Fruit fly (Drosophila melanogaster) whole organism: ENCODE measurements around the gene Bx42.

Experiments used
- CG8478 ChIP-seq: fragments of >200 bp; optimal IDR thresholded peaks from 2 replicates; lab custom pipeline; 2018; ENCODE audit warnings: inconsistent platforms
- Dll ChIP-seq: fragments of >200 bp; optimal IDR thresholded peaks from 2 replicates; lab custom pipeline; 2017
- EcR ChIP-seq, 2 experiments: fragments of >200 bp; optimal IDR thresholded peaks; 2 replicates each; lab custom pipeline; 2017; ENCODE audit warnings: missing biosample characterization in 2 of 2, missing genetic modification characterization in 2 of 2, missing genetic modification reagents in 2 of 2
- pan ChIP-seq: fragments of >200 bp; optimal IDR thresholded peaks from 2 replicates; lab custom pipeline; 2017
- psq ChIP-seq: fragments of >200 bp; optimal IDR thresholded peaks from 2 replicates; lab custom pipeline; 2017
- usp ChIP-seq: fragments of >200 bp; optimal IDR thresholded peaks from 2 replicates; lab custom pipeline; 2017; ENCODE audit warnings: missing biosample characterization, missing genetic modification characterization, mixed read lengths

Gene Bx42

DNA sequence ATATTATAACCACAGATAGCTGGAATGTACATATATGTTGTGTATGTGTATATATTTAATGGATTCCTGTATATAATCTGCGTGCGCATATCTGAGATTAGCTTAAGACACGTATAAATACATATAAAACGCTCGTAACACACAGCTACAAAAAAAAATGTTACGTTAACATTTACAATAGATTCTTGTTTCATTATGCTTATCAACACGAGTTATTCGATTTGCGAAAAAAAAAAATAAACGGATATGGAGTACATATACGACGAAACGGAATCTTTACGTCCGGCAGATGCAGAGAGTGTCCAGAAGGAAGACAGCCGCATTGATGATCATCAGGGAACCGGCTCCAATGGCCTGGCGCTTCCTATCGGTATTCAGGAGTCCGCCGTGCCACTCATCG lies 35.1 kb downstream of the Bx42 start, which contains the start of gene CG10970:
TSS of gene CG10970 (minus strand) at position 101 of the 400 bp plus-strand sequence.
- TF ChIP-seq Dll (lab: Kevin White, UChicago), result no peak
- no peak for TF ChIP-seq CG8478 (lab: Kevin White, UChicago)
- TF ChIP-seq EcR (GFP tag; optimal IDR thresholded peaks at IDR 0.05; lab: Kevin White, UChicago), result no peak
- TF ChIP-seq psq, result no peak
- TF ChIP-seq pan, result no peak
- no peak for TF ChIP-seq usp (GFP tag; lab: Kevin White, UChicago)

DNA sequence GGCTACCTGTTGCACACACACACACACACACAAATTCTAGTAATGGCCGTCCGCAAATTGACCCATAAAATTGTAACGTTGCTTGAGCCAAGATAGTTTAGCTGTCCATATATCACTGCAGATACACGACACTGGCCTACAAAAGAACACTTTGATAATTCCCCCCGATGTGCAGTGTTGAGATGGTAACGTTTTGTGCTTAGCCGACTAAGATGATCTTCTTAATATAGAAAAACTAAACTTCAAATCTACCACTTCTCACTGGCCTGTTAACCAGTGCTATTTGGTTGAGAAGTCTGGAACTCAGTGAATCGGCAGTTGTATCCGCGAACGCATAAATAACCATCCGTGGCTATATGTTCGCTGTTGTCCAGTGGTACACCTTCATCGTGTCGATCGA lies 37.6 kb downstream of the Bx42 start:
- TF ChIP-seq CG8478 (lab: Kevin White, UChicago) (no peak), psq (no peak), EcR (GFP tag; optimal IDR thresholded peaks at IDR 0.05; lab: Kevin White, UChicago) (no peak), usp (GFP tag; lab: Kevin White, UChicago) (no peak), pan (no peak), Dll (lab: Kevin White, UChicago) (no peak)

DNA sequence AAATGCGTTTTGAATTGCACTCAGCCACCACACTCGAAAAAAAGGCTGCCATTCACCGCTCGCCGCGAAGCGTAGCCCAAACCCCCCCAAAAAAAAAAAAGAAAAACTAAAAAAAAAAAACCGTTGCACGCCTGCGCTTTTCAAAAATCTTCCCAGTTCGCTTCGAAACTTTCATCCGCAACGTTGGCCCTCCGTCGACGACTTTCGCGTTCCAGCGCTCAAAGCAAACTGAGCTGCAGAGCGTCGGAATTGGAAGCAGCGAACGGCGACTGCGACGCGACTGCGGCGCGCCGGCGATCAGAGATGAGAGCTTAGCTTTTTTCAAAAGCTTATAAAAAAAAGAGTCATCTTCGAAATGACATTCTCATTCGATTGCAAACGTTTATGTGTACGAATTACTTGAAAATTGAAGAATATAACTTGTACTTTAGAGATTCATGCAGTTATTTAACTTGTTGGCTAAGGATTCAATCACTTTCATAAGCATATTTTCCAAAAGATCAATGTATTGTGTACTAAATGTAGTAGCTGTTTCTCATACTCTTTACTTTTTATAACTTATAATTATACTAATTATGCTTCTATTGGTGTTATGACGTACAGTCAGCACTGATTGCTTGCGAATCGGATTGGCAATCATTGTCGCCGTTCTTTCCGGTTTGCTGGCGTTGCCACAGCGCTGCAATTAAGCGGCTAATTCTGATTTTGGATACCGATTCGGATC lies 38.5 kb downstream of the Bx42 start, which contains the start of gene CG15365:
TSS of gene CG15365 (minus strand) at position 230 of the 724 bp plus-strand sequence.
- TF ChIP-seq usp (GFP tag; lab: Kevin White, UChicago) (no peak), pan (no peak), psq (no peak), CG8478 (lab: Kevin White, UChicago) (no peak), Dll (lab: Kevin White, UChicago) (no peak), EcR (GFP tag; optimal IDR thresholded peaks at IDR 0.05; lab: Kevin White, UChicago) (no peak)

DNA sequence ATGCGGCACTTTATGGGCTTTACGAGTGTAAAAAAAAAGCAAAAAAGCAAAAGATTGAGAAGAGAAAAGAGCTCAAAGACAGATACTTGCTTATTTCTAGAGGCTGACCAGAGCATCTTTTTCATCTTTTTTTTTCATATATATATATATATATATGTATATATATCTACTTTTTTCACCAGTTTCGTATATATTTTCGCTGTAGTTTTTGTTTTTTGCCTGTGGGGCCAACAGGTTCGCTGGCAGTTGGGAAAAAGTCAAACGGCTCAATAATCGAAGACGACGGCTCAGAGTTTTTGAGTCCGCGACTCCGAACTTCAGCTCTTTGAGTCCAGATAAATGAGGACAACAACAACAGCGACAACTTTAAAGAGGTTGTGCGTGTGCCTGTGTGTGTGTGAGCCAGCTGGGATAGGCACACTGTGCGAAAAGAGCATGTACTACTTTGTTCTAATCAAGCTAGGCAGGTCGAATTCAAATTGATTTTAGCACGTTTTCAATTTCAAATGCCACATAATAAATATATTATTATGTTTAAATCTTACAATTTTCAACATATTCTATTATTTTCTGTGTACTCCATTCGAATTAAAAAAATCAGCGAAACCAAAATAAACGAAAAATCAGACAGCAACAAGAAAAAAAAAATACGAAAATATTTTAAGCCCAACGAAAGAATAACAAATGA lies 39.5 kb downstream of the Bx42 start:
- TF ChIP-seq psq (no peak), Dll (lab: Kevin White, UChicago) (no peak), CG8478 (lab: Kevin White, UChicago) (no peak), usp (GFP tag; lab: Kevin White, UChicago) (no peak), pan (no peak), EcR (GFP tag; optimal IDR thresholded peaks at IDR 0.05; lab: Kevin White, UChicago) (no peak)

DNA sequence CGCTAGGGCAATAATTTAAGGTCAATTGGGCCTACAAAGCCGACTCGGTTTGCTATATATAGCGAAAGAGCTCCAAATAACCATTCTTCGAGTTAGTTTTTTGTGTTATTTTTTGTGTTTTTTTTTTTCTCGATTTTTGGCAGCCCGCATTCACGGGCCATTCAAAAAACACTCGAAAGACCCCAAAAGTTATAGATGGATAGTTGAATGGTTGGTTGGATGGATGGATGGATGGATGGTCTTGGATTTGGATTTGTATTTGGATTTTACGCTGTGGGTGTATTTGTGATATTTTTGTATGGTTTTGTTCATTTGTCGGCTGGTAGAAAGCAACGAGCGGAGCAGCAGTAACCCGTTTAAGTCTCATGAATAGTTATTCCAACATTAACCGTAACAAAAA lies 42.4 kb downstream of the Bx42 start:
- no peak for TF ChIP-seq EcR (GFP tag; optimal IDR thresholded peaks at IDR 0.05; lab: Kevin White, UChicago)
- TF ChIP-seq usp (GFP tag; lab: Kevin White, UChicago), result no peak
- no peak for TF ChIP-seq Dll (lab: Kevin White, UChicago)

DNA sequence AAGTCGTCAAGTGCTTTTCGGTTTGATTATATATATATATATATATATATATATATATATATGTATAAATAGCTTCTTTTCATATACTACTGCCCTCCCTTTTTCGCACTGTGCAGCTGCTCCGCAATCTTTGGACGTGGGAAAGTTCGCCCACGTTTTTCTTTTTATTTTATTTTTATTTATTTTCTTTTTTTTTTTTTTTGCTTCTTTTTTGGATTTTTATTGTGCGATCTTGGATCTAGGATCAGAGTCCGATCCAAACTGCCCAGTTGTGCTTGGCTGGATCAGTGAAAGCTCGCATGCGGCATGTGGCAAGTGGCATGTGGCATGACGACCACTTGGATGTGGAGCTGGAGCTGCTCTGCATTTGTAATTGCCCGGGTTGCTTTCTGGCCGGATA lies 43.0 kb downstream of the Bx42 start:
- TF ChIP-seq pan, result no peak
- TF ChIP-seq CG8478 (lab: Kevin White, UChicago), result no peak
- TF ChIP-seq EcR (GFP tag; optimal IDR thresholded peaks at IDR 0.05; lab: Kevin White, UChicago), result no peak
- TF ChIP-seq usp (GFP tag; lab: Kevin White, UChicago), result no peak
- TF ChIP-seq Dll (lab: Kevin White, UChicago), result no peak
- no peak for TF ChIP-seq psq

DNA sequence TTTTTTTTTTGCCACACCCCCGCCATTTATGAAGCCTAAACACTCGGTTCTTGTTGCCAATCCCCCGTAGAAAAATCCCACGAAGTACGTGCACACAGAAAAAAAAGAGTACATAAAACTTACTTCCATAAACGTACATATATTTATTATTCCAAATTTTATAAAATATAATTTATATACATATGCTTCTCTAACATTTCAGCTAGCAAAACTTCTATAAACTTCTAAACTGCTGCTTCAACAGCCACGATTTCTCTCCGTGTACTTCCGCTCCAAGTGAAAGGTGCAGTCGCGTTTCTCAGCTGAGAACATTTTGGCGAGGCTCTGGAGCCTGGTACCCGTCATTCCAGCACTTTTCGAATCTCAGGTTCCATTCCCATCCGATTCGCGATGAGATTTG lies 43.7 kb downstream of the Bx42 start:
- TF ChIP-seq psq, result no peak
- TF ChIP-seq pan, result no peak
- TF ChIP-seq Dll (lab: Kevin White, UChicago), result no peak
- TF ChIP-seq CG8478 (lab: Kevin White, UChicago), result no peak
- TF ChIP-seq usp (GFP tag; lab: Kevin White, UChicago), result no peak
- no peak for TF ChIP-seq EcR (GFP tag; optimal IDR thresholded peaks at IDR 0.05; lab: Kevin White, UChicago)

DNA sequence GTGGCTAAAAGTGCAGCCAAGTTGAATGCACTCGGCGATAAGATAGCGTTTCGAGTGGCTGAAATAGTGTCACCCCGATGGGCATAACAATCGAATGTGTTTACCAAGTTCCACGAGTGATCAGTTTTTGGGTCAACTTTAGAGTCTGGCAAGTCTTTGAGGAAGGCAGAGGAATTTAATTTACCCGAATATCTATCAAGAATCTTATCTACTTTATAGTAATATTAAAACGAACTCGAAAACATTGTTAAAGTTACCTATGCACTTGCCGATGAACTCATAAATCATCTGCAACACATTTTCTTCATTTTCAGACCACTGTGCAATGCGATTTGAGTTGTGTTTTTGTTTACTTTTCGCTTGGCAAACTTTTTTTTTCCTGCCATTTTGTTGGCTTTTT lies 45.1 kb downstream of the Bx42 start:
- no peak for TF ChIP-seq psq
- no peak for TF ChIP-seq EcR (GFP tag; optimal IDR thresholded peaks at IDR 0.05; lab: Kevin White, UChicago)
- TF ChIP-seq usp (GFP tag; lab: Kevin White, UChicago), result no peak
- TF ChIP-seq pan, result no peak
- no peak for TF ChIP-seq Dll (lab: Kevin White, UChicago)
- TF ChIP-seq CG8478 (lab: Kevin White, UChicago), result no peak

DNA sequence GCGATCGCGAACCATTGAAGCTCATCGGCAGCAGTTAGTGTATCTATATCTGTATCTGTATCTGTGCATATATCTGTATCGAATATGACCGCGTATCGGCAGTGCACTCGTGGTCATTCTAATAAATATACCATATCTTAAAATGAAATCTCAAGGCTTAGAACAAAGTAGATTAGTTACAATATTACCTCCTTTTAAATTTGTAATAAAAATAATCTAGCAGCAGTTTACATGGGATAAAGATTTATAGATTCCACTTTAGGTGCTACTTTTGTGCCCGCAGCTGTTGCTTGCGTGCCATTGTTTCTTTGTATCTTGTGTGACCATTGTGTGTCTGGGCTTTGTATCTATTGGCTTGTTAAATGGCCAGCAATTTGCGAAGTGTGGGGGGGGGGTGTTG lies 46.3 kb downstream of the Bx42 start:
- no peak for TF ChIP-seq pan
- no peak for TF ChIP-seq usp (GFP tag; lab: Kevin White, UChicago)
- TF ChIP-seq CG8478 (lab: Kevin White, UChicago), result no peak
- TF ChIP-seq EcR (GFP tag; optimal IDR thresholded peaks at IDR 0.05; lab: Kevin White, UChicago), result no peak
- no peak for TF ChIP-seq Dll (lab: Kevin White, UChicago)
- no peak for TF ChIP-seq psq
